Fruit fly (Drosophila melanogaster): ENCODE measurements around the gene dl.
A peak's percentile ranks its signal among the peaks of the same experiment; 100 is the strongest.

Gene dl

DNA sequence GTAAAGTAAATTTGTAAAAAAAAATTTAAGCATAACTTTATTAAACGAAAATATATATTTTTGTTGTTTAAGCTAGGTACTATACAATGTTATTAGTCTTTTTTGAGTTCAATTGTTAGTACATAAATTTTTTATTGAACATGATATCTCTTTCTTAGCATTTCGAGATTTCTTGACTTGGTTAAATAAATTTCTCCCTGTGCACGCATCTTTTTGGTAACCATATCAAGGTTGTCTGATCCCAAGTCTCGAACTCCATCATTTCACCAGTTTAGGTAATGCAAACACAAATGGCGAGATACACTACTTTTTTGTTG is 18.8 kb downstream of the dl start (continued):
- no peak for TF ChIP-seq lov (optimal IDR thresholded peaks at IDR 0.05)
- no peak for TF ChIP-seq lov (GFP tag; IDR thresholded peaks at IDR 0.05)
- no peak for TF ChIP-seq CG13123 (GFP tag; optimal IDR thresholded peaks at IDR 0.05)
- no peak for TF ChIP-seq BtbVII (GFP tag; optimal IDR thresholded peaks at IDR 0.05)
- TF ChIP-seq sens-2 (GFP tag; IDR thresholded peaks at IDR 0.05): no peak
- no peak for TF ChIP-seq gt (GFP tag; IDR thresholded peaks at IDR 0.05)
- TF ChIP-seq sc (optimal IDR thresholded peaks at IDR 0.05): no peak
- no peak for TF ChIP-seq sc (GFP tag; optimal IDR thresholded peaks at IDR 0.05)
- TF ChIP-seq CG7987 (GFP tag; optimal IDR thresholded peaks at IDR 0.05): no peak
- no peak for TF ChIP-seq mam (GFP tag; optimal IDR thresholded peaks at IDR 0.05)
- no peak for TF ChIP-seq hbn (GFP tag; IDR thresholded peaks at IDR 0.05; ENCODE audit: partially characterized antibody)
- no peak for TF ChIP-seq gro (GFP tag; optimal IDR thresholded peaks at IDR 0.05)
- TF ChIP-seq CG2712 (tag; optimal IDR thresholded peaks at IDR 0.05): no peak
- TF ChIP-seq usp (GFP tag; optimal IDR thresholded peaks at IDR 0.05): no peak
- TF ChIP-seq nom (GFP tag; optimal IDR thresholded peaks at IDR 0.05): no peak
- TF ChIP-seq sd (tag; optimal IDR thresholded peaks at IDR 0.05): no peak
- no peak for TF ChIP-seq CG9876 (GFP tag; optimal IDR thresholded peaks at IDR 0.05)
- no peak for TF ChIP-seq Atf-2 (GFP tag; optimal IDR thresholded peaks at IDR 0.05)
- peak; percentile 13; the same call in 1 of the 2 replicates for TF ChIP-seq CG10366 (GFP tag; IDR thresholded peaks at IDR 0.05)
- peak; percentile 28; the same call in 1 of the 2 replicates for TF ChIP-seq ap (GFP tag; IDR thresholded peaks at IDR 0.05)
- no peak for TF ChIP-seq amos (GFP tag; IDR thresholded peaks at IDR 0.05; ENCODE audit: partially characterized antibody)
- no peak for TF ChIP-seq CG1792 (GFP tag; optimal IDR thresholded peaks at IDR 0.05)
- TF ChIP-seq E2f1 (GFP tag; IDR thresholded peaks at IDR 0.05): no peak
- TF ChIP-seq her (GFP tag; optimal IDR thresholded peaks at IDR 0.05): no peak
- TF ChIP-seq ATbp (GFP tag; optimal IDR thresholded peaks at IDR 0.05): no peak
- TF ChIP-seq CG6791 (GFP tag; IDR thresholded peaks at IDR 0.05; ENCODE audit: partially characterized antibody): no peak
- TF ChIP-seq Nf-YB (GFP tag; optimal IDR thresholded peaks at IDR 0.05): no peak
- no peak for TF ChIP-seq CG11398 (GFP tag; optimal IDR thresholded peaks at IDR 0.05)
- TF ChIP-seq cas (GFP tag; IDR thresholded peaks at IDR 0.05): no peak
- no peak for TF ChIP-seq bsh (GFP tag; optimal IDR thresholded peaks at IDR 0.05)
- no peak for TF ChIP-seq ash1 (GFP tag; optimal IDR thresholded peaks at IDR 0.05)
- no peak for TF ChIP-seq Camta (GFP tag; optimal IDR thresholded peaks at IDR 0.05)
- TF ChIP-seq CoRest (tag; optimal IDR thresholded peaks at IDR 0.05): no peak
- no peak for TF ChIP-seq cg (GFP tag; optimal IDR thresholded peaks at IDR 0.05)
- TF ChIP-seq CG11504 (tag; optimal IDR thresholded peaks at IDR 0.05): no peak
- TF ChIP-seq ftz-f1 (GFP tag; optimal IDR thresholded peaks at IDR 0.05): no peak
- TF ChIP-seq Taf1 (GFP tag; IDR thresholded peaks at IDR 0.05): no peak
- no peak for TF ChIP-seq Hmr (GFP tag; optimal IDR thresholded peaks at IDR 0.05)
- no peak for TF ChIP-seq nerfin-1 (tag; optimal IDR thresholded peaks at IDR 0.05)
- TF ChIP-seq zen (tag; optimal IDR thresholded peaks at IDR 0.05): no peak
- TF ChIP-seq Sox100B (GFP tag; optimal IDR thresholded peaks at IDR 0.05): peak; percentile 35
- no peak for TF ChIP-seq Dp (GFP tag; optimal IDR thresholded peaks at IDR 0.05)
- TF ChIP-seq CG9817 (tag; optimal IDR thresholded peaks at IDR 0.05): no peak
- no peak for TF ChIP-seq CG17328 (GFP tag; IDR thresholded peaks at IDR 0.05)
- TF ChIP-seq CG1647 (GFP tag; optimal IDR thresholded peaks at IDR 0.05): no peak
- TF ChIP-seq CG4707 (GFP tag; optimal IDR thresholded peaks at IDR 0.05): no peak
- no peak for TF ChIP-seq tio (GFP tag; optimal IDR thresholded peaks at IDR 0.05)
- no peak for TF ChIP-seq pros (GFP tag; optimal IDR thresholded peaks at IDR 0.05)
- TF ChIP-seq eve (GFP tag; optimal IDR thresholded peaks at IDR 0.05): peak in 1 of 2 experiments; percentile 18
- no peak for TF ChIP-seq CG1024 (GFP tag; IDR thresholded peaks at IDR 0.05)
- TF ChIP-seq CG7745 (tag; optimal IDR thresholded peaks at IDR 0.05): no peak
- TF ChIP-seq CG7963 (GFP tag; IDR thresholded peaks at IDR 0.05; ENCODE audit: partially characterized antibody): no peak
